Fruit fly (Drosophila melanogaster): Measurements from ENCODE around the gene muc.
A peak's percentile ranks its signal among the peaks of the same experiment; 100 is the strongest.

dm6 chr2L:7396962-7397361 lies 29.7 kb upstream of the muc start:
- TF ChIP-seq CG10631 (GFP tag; optimal IDR thresholded peaks at IDR 0.05) = peak; percentile 65
- no peak for TF ChIP-seq Eip93F (GFP tag; optimal IDR thresholded peaks at IDR 0.05)
- peak; percentile 79 for TF ChIP-seq eg (GFP tag; IDR thresholded peaks at IDR 0.05)
- TF ChIP-seq Sox102F (GFP tag; optimal IDR thresholded peaks at IDR 0.05) = peak; percentile 73
- TF ChIP-seq CG6808 (GFP tag; optimal IDR thresholded peaks at IDR 0.05) = peak; percentile 77

Data from whole organism, prepupa.